Fruit fly (Drosophila melanogaster): ENCODE data around the gene CG9132.

DNA sequence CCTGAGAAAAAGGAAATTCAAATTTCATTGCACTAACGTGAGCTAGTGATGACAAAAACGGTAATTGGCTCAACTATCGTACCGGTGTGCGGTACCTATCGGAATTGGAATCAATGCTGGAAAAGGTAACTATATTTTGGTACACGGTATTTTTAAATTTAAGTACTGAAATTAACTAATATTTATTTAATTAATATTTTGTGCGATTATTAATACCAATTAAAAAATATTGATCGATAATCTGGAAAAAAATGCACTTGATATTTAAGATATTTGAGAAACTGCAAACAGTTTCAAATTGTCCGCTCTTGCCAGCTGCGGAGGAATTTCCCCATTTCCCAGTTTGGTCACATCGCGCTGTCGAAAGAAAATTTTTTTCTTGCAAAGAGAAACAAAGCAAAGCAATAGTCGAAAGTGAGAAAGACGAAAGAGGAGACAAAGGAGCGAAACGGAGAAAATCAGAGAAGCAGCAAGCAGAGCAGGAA is 13.1 kb downstream of the CG9132 start:
- TF ChIP-seq lola (GFP tag; optimal IDR thresholded peaks at IDR 0.05) (no peak), brk (GFP tag; optimal IDR thresholded peaks at IDR 0.05) (no peak), Myc (optimal IDR thresholded peaks at IDR 0.05) (peak; percentile 13), OdsH (GFP tag; optimal IDR thresholded peaks at IDR 0.05) (no peak), tai (GFP tag; optimal IDR thresholded peaks at IDR 0.05) (no peak), pan (optimal IDR thresholded peaks at IDR 0.05) (no peak), CrebA (GFP tag; optimal IDR thresholded peaks at IDR 0.05; ENCODE audit: borderline replicate concordance) (no peak), br (GFP tag; optimal IDR thresholded peaks at IDR 0.05) (no peak), psq (GFP tag; optimal IDR thresholded peaks at IDR 0.05) (peak; percentile 63)
